Worm (Caenorhabditis elegans) whole organism, L2 larva: ENCODE measurements around the gene cnk-1.

ENCODE experiments used
- R02D3.7 ChIP-seq: fragments of 150-350 bp; optimal IDR thresholded peaks from 2 replicates; lab custom pipeline; 2014; ENCODE audit warnings: missing biosample characterization, missing genetic modification characterization
- Y55F3AM.14 ChIP-seq: fragments of 200-800 bp; sonication (Bioruptor generic); optimal IDR thresholded peaks from 2 replicates; lab custom pipeline; 2018; ENCODE audit warnings: mild to moderate bottlenecking, missing genetic modification characterization, missing compliant biosample characterization
- ZK546.5 ChIP-seq: sonication (generic microtip); optimal IDR thresholded peaks from 2 replicates; lab custom pipeline; 2017; ENCODE audit warnings: missing biosample characterization, missing genetic modification characterization
- alr-1 ChIP-seq: fragments of 150-350 bp; optimal IDR thresholded peaks from 2 replicates; lab custom pipeline; 2014; ENCODE audit warnings: missing biosample characterization, missing genetic modification characterization
- aly-2 ChIP-seq: fragments of 150-350 bp; optimal IDR thresholded peaks from 2 replicates; lab custom pipeline; 2014; ENCODE audit warnings: missing biosample characterization, missing genetic modification characterization
- ama-1 ChIP-seq: fragments of 150-350 bp; optimal IDR thresholded peaks from 2 replicates; lab custom pipeline; 2018; ENCODE audit warnings: inconsistent platforms
- blmp-1 ChIP-seq: sonication (generic microtip); optimal IDR thresholded peaks from 2 replicates; lab custom pipeline; 2017; ENCODE audit warnings: missing genetic modification characterization, mild to moderate bottlenecking, missing compliant biosample characterization, antibody characterized with exemption, moderate library complexity; ENCODE audit not compliant: insufficient read depth
- ceh-82 ChIP-seq: fragments of 150-350 bp; optimal IDR thresholded peaks from 2 replicates; lab custom pipeline; 2014; ENCODE audit warnings: missing biosample characterization, missing genetic modification characterization
- crh-2 ChIP-seq: sonication (generic microtip); optimal IDR thresholded peaks from 2 replicates; lab custom pipeline; 2017; ENCODE audit warnings: missing biosample characterization, missing genetic modification characterization
- egl-27 ChIP-seq: sonication (generic microtip); optimal IDR thresholded peaks from 3 replicates; lab custom pipeline; 2017; ENCODE audit warnings: missing biosample characterization, missing genetic modification reagents, missing genetic modification characterization
- fos-1 ChIP-seq: fragments of 150-350 bp; optimal IDR thresholded peaks from 2 replicates; lab custom pipeline; 2014; ENCODE audit warnings: missing biosample characterization, missing genetic modification characterization
- lin-11 ChIP-seq: fragments of 150-350 bp; sonication (generic microtip); optimal IDR thresholded peaks from 2 replicates; lab custom pipeline; 2014; ENCODE audit warnings: missing biosample characterization, missing genetic modification characterization, inconsistent platforms, mixed read lengths
- lin-39 ChIP-seq: fragments of 150-350 bp; optimal IDR thresholded peaks from 2 replicates; lab custom pipeline; 2014; ENCODE audit warnings: missing biosample characterization, missing genetic modification reagents, missing genetic modification characterization
- lsy-2 ChIP-seq, 2 experiments: fragments of 150-350 bp in 1 of 2; sonication (generic microtip) in 1 of 2; optimal IDR thresholded peaks; 2 replicates each; lab custom pipeline; 2014 to 2017; ENCODE audit warnings: missing biosample characterization in 2 of 2, missing genetic modification characterization in 2 of 2
- mab-5 ChIP-seq: fragments of 150-350 bp; optimal IDR thresholded peaks from 2 replicates; lab custom pipeline; 2014; ENCODE audit warnings: missing biosample characterization, missing genetic modification characterization
- mbf-1 ChIP-seq: sonication (generic microtip); optimal IDR thresholded peaks from 2 replicates; lab custom pipeline; 2017; ENCODE audit warnings: missing biosample characterization, missing genetic modification characterization
- mdl-1 ChIP-seq, 2 experiments: fragments of 150-350 bp in 1 of 2; sonication (generic microtip) in 1 of 2; optimal IDR thresholded peaks; 2 replicates each; lab custom pipeline; 2017; ENCODE audit warnings: missing biosample characterization in 2 of 2, missing genetic modification characterization in 2 of 2
- nhr-10 ChIP-seq: sonication (generic microtip); optimal IDR thresholded peaks from 2 replicates; lab custom pipeline; 2017; ENCODE audit warnings: missing biosample characterization, missing genetic modification characterization
- nhr-11 ChIP-seq: fragments of 150-350 bp; optimal IDR thresholded peaks from 2 replicates; lab custom pipeline; 2014; ENCODE audit warnings: missing biosample characterization, missing genetic modification characterization
- nhr-129 ChIP-seq: fragments of 150-350 bp; optimal IDR thresholded peaks from 2 replicates; lab custom pipeline; 2014; ENCODE audit warnings: missing biosample characterization, missing genetic modification characterization
- nhr-23 ChIP-seq: fragments of 150-350 bp; optimal IDR thresholded peaks from 2 replicates; lab custom pipeline; 2014; ENCODE audit warnings: missing biosample characterization, missing genetic modification reagents, missing genetic modification characterization
- nhr-237 ChIP-seq: fragments of 150-350 bp; optimal IDR thresholded peaks from 2 replicates; lab custom pipeline; 2014; ENCODE audit warnings: missing biosample characterization, missing genetic modification characterization
- nhr-25 ChIP-seq: fragments of 150-350 bp; sonication (generic microtip); optimal IDR thresholded peaks from 3 replicates; lab custom pipeline; 2014; ENCODE audit warnings: missing biosample characterization, missing genetic modification characterization
- nhr-77 ChIP-seq: fragments of 150-350 bp; optimal IDR thresholded peaks from 2 replicates; lab custom pipeline; 2014; ENCODE audit warnings: missing biosample characterization, missing genetic modification characterization
- peb-1 ChIP-seq: fragments of 150-350 bp; optimal IDR thresholded peaks from 2 replicates; lab custom pipeline; 2014; ENCODE audit warnings: missing biosample characterization, missing genetic modification characterization
- skn-1 ChIP-seq: sonication (generic microtip); optimal IDR thresholded peaks from 2 replicates; lab custom pipeline; 2017; ENCODE audit warnings: missing biosample characterization, missing genetic modification characterization
- sma-9 ChIP-seq, 2 experiments: fragments of 150-350 bp in 1 of 2; sonication (generic microtip) in 1 of 2; optimal IDR thresholded peaks; 2 replicates each; lab custom pipeline; 2014 to 2016; ENCODE audit warnings: missing genetic modification characterization in 2 of 2, mild to moderate bottlenecking in 1 of 2, missing biosample characterization in 1 of 2, missing compliant biosample characterization in 1 of 2, missing genetic modification reagents in 1 of 2, moderate library complexity in 1 of 2
- snpc-4 ChIP-seq: fragments of 150-350 bp; optimal IDR thresholded peaks from 2 replicates; lab custom pipeline; 2014; ENCODE audit warnings: missing biosample characterization, missing genetic modification characterization
- unc-39 ChIP-seq: fragments of 150-350 bp; optimal IDR thresholded peaks from 2 replicates; lab custom pipeline; 2014; ENCODE audit warnings: missing biosample characterization, missing genetic modification characterization
- unc-55 ChIP-seq: fragments of 150-350 bp; sonication (generic microtip); optimal IDR thresholded peaks from 3 replicates; lab custom pipeline; 2014; ENCODE audit warnings: missing biosample characterization, missing genetic modification reagents, missing genetic modification characterization
- ztf-1 ChIP-seq: fragments of 200-800 bp; sonication (Bioruptor generic); conservative IDR thresholded peaks from 2 replicates; pipeline ENCODE4 v1.3.6; 2022; ENCODE audit warnings: missing genetic modification characterization, missing compliant biosample characterization
- ztf-11 ChIP-seq: sonication (generic microtip); optimal IDR thresholded peaks from 2 replicates; lab custom pipeline; 2017; ENCODE audit warnings: missing biosample characterization, missing genetic modification characterization
- ztf-4 ChIP-seq: fragments of 150-350 bp; optimal IDR thresholded peaks from 2 replicates; lab custom pipeline; 2014; ENCODE audit warnings: missing biosample characterization, missing genetic modification characterization

The cnk-1 gene

ce11 chrIII:10253334-10253733 lies 17.7 kb upstream of the cnk-1 start:
- TF ChIP-seq crh-2 (tag; lab: Kevin White, UChicago) (no peak), skn-1 (no peak), ztf-1 (GFP tag; lab: Robert Waterston, UW) (no peak), alr-1 (tag; lab: Kevin White, UChicago) (no peak), ama-1 (no peak), ztf-4 (no peak), mbf-1 (tag; lab: Kevin White, UChicago) (no peak), snpc-4 (no peak), egl-27 (tag; lab: Kevin White, UChicago) (no peak), peb-1 (tag; lab: Kevin White, UChicago) (no peak)

DNA sequence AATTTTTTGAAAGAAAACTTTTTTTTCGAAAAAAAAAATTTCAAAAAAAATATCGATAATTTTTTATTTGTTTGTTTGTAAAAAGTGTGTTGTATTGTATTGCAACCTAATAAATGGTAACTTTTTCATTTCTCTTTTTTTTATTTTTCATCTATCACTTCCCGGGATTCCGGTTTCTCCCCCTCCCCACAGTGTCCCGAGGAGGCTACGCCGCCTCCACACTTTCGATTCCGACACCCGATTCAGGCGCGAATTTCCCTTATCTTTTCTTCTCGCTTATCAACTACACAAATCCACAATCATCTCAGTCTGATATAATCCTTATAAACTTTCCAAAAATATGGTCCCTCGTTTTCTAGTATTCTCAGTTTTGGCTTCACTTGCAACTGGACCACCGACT lies 16.5 kb upstream of the cnk-1 start, which contains the start of gene R01H10.4:
Gene R01H10.4 (plus strand): TSS at position 236 of the 400 bp plus-strand sequence.
- no peak for TF ChIP-seq nhr-237 (tag; lab: Kevin White, UChicago)
- TF ChIP-seq mab-5: no peak
- TF ChIP-seq nhr-10: no peak
- TF ChIP-seq nhr-23 (tag; lab: Kevin White, UChicago): no peak
- no peak for TF ChIP-seq fos-1 (tag; lab: Kevin White, UChicago)
- no peak for TF ChIP-seq unc-55 (GFP tag; lab: Kevin White, UChicago)
- TF ChIP-seq mbf-1 (tag; lab: Kevin White, UChicago): no peak
- no peak for TF ChIP-seq Y55F3AM.14 (GFP tag; lab: Kevin White, UChicago)
- no peak for TF ChIP-seq blmp-1 (tag; lab: Kevin White, UChicago)
- no peak for TF ChIP-seq alr-1 (tag; lab: Kevin White, UChicago)
- TF ChIP-seq sma-9 (GFP tag; optimal IDR thresholded peaks at IDR 0.05; lab: Kevin White, UChicago): no peak
- TF ChIP-seq sma-9 (tag; optimal IDR thresholded peaks at IDR 0.05; lab: Kevin White, UChicago): no peak
- no peak for TF ChIP-seq lsy-2 (tag; optimal IDR thresholded peaks at IDR 0.05; lab: Kevin White, UChicago)
- TF ChIP-seq mdl-1 (tag; optimal IDR thresholded peaks at IDR 0.05; lab: Kevin White, UChicago): no peak
- no peak for TF ChIP-seq peb-1 (tag; lab: Kevin White, UChicago)

- no peak for TF ChIP-seq unc-39
- TF ChIP-seq mab-5: no peak
Observed at ce11 chrIII:10258641-10259040, 12.4 kb upstream of the cnk-1 start, which contains the start of gene rip-1. Gene rip-1, minus strand, starts transcription at chrIII:10258741.

DNA sequence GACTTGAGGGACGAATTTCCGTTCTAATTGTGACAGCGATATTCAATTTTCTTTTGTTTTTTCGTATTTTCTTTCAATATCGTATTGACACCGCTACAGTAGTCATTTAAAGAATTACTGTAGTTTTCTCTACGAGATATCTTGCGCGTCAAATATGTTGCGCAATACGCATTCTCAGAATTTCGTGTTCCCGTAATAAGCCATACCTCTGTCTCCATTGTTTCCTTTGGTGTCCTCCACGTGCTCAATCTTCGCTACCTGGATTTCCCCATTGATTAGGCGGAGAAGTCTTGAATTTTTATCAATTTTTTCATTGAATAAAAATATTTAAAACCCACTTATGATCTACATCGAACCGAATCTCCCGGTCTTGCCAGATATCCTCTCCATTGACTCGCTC lies 9.8 kb upstream of the cnk-1 start:
- TF ChIP-seq nhr-11 (tag; lab: Kevin White, UChicago) (no peak), ztf-11 (tag; lab: Kevin White, UChicago) (no peak), ZK546.5 (tag; lab: Kevin White, UChicago) (no peak), nhr-77 (no peak), lsy-2 (tag; optimal IDR thresholded peaks at IDR 0.05; lab: Kevin White, UChicago) (no peak), lin-11 (tag; lab: Kevin White, UChicago) (no peak), crh-2 (tag; lab: Kevin White, UChicago) (no peak), nhr-25 (tag; lab: Kevin White, UChicago) (no peak), snpc-4 (no peak), skn-1 (no peak), nhr-10 (no peak), mbf-1 (tag; lab: Kevin White, UChicago) (no peak), R02D3.7 (no peak)

DNA sequence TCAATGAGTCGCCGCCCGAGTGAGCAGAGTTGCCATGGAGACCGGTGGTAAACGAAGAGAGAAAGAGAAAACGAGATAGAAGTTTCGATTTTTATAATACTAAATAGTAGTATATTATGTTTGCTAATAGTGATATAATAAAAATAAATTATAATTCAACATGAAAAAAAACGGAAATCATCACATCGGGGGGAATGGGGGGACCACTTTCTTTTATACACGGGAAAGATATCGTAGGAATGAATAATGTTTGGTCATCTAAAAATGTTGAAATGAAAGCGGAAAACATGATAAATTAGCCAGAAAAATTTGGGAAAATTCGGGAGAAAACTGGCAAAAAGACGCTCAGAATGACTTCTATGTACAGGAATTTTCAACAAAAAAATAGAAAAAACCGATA lies 9.4 kb upstream of the cnk-1 start, which contains the start of gene bbs-5:
Gene bbs-5 (minus strand): TSS at position 101 of the 400 bp plus-strand sequence.
- TF ChIP-seq skn-1: no peak
- TF ChIP-seq alr-1 (tag; lab: Kevin White, UChicago): no peak
- no peak for TF ChIP-seq nhr-25 (tag; lab: Kevin White, UChicago)
- no peak for TF ChIP-seq aly-2
- no peak for TF ChIP-seq mab-5
- no peak for TF ChIP-seq ceh-82 (tag; lab: Kevin White, UChicago)
- TF ChIP-seq lin-39: no peak
- no peak for TF ChIP-seq egl-27 (tag; lab: Kevin White, UChicago)
- TF ChIP-seq lsy-2 (tag; optimal IDR thresholded peaks at IDR 0.05; lab: Kevin White, UChicago): no peak
- TF ChIP-seq nhr-129 (tag; lab: Kevin White, UChicago): no peak
- TF ChIP-seq ztf-1 (GFP tag; lab: Robert Waterston, UW): no peak
- TF ChIP-seq nhr-11 (tag; lab: Kevin White, UChicago): no peak
- TF ChIP-seq, all 48 proteins: peak for 0
